Fruit fly (Drosophila melanogaster): ENCODE measurements around the gene RpL17.

The RpL17 gene

DNA sequence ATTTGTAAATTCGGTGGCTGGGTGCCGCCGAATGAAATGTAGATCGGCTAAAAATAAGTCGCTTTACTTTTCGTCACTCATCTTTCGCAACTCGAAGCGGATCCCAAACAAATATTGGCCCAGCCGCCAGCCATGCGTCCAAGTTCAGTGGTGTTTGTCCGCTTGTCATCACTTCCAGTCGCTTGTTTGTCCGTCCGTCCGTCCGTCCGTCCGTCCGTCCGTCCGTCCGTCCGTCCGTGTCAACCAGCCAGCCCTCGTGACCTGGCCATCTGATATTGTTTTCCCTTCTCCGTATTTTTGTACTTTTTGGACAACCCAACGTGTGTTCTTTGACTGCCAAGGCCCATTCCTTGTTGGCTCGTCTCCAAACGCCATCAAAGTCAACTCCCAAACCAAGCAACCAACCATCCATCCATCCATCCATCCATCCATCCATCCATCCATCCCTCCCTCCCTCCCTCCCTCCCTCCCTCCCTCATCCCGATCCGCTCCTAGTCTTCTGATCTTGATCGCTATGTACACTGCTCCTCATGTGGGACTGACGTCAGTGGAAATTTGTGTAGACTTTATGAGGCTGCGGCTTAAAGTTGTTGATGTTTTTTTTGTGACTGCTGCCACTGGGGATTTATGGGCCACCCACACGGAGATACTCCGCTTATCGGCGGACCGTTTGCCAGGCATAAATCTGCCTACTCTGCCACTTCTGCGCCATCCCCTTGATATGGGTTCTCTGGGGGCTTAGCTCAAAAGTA is 10.6 kb downstream of the RpL17 start:
- TF ChIP-seq CG9948 (tag; optimal IDR thresholded peaks at IDR 0.05) (no peak), Pif1A (GFP tag; optimal IDR thresholded peaks at IDR 0.05) (no peak), CG15710 (tag; optimal IDR thresholded peaks at IDR 0.05) (no peak), CG4496 (GFP tag; IDR thresholded peaks at IDR 0.05) (0 out of 3 replicates have a peak, but pooled peaks have one; percentile 27), rn (GFP tag; IDR thresholded peaks at IDR 0.05) (no peak)

DNA sequence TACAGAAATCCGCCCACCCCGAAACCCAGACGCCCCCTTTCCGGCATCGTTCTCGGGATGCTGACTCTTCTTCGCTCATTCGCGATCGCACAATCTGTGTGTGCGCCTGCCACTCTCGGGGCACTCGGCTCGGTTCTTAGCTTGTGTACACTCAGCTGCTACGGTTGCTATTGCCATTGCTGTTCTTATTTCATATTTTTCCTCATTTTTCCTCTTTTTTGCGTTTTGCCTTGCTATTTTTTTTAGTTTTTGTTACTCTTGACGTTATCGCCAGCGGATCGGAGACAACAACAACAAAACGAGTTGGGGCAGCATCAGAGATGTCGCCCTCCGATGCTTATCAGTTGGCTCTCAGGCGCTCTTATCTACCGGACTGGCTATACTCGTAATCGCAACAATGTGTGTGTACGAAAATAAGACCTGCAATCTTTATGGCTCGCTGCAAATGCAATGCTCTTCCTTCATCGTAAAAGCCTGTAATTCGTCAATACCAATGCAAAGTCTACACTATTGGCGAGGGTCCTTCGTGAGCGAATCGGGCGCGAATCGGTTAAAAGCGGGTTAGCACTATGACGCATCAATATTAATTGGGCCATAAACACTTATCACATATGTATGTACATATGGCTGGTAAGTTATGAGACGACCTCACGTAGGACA is 13.3 kb downstream of the RpL17 start:
- no peak for TF ChIP-seq EcR (GFP tag; optimal IDR thresholded peaks at IDR 0.05)
- TF ChIP-seq CG9948 (tag; optimal IDR thresholded peaks at IDR 0.05), result peak; percentile 25
- TF ChIP-seq D1 (tag; optimal IDR thresholded peaks at IDR 0.05), result no peak
- peak; percentile 70 for TF ChIP-seq CG13204 (GFP tag; optimal IDR thresholded peaks at IDR 0.05)
- no peak for TF ChIP-seq CG10348 (GFP tag; IDR thresholded peaks at IDR 0.05)
- TF ChIP-seq Pif1B (GFP tag; optimal IDR thresholded peaks at IDR 0.05), result peak; percentile 42
- peak; percentile 63 for TF ChIP-seq CG8301 (tag; optimal IDR thresholded peaks at IDR 0.05)
- peak; percentile 26 for TF ChIP-seq Pif1A (GFP tag; optimal IDR thresholded peaks at IDR 0.05)
- peak; percentile 91 for TF ChIP-seq CG12605 (GFP tag; IDR thresholded peaks at IDR 0.05)
- TF ChIP-seq CG4496 (GFP tag; IDR thresholded peaks at IDR 0.05), result peak; percentile 88
- TF ChIP-seq CG15710 (tag; optimal IDR thresholded peaks at IDR 0.05), result peak; percentile 47
- peak; percentile 42 for TF ChIP-seq CG34367 (tag; optimal IDR thresholded peaks at IDR 0.05)
- peak; percentile 81 for TF ChIP-seq Ets98B (GFP tag; IDR thresholded peaks at IDR 0.05)
- no peak for TF ChIP-seq Snoo (tag; optimal IDR thresholded peaks at IDR 0.05)
- peak; percentile 58; the same call in 1 of the 2 replicates for TF ChIP-seq CG32121 (GFP tag; IDR thresholded peaks at IDR 0.05)
- peak; percentile 52 for TF ChIP-seq CG17806 (tag; optimal IDR thresholded peaks at IDR 0.05)
- TF ChIP-seq fd96Ca (GFP tag; IDR thresholded peaks at IDR 0.05), result peak; percentile 87
- TF ChIP-seq gl (tag; optimal IDR thresholded peaks at IDR 0.05), result peak; percentile 78
- peak; percentile 74 for TF ChIP-seq CG14655 (GFP tag; optimal IDR thresholded peaks at IDR 0.05)
- TF ChIP-seq CG8159 (tag; optimal IDR thresholded peaks at IDR 0.05), result peak; percentile 57
- peak; percentile 51; the same call in 1 of the 2 replicates for TF ChIP-seq rn (GFP tag; IDR thresholded peaks at IDR 0.05)

dm6 chrX:6728597-6729158 is 15.4 kb downstream of the RpL17 start:
- TF ChIP-seq CG14655 (GFP tag; optimal IDR thresholded peaks at IDR 0.05), result no peak
- TF ChIP-seq gl (tag; optimal IDR thresholded peaks at IDR 0.05), result no peak
- peak; percentile 47 for TF ChIP-seq EcR (GFP tag; optimal IDR thresholded peaks at IDR 0.05)

DNA sequence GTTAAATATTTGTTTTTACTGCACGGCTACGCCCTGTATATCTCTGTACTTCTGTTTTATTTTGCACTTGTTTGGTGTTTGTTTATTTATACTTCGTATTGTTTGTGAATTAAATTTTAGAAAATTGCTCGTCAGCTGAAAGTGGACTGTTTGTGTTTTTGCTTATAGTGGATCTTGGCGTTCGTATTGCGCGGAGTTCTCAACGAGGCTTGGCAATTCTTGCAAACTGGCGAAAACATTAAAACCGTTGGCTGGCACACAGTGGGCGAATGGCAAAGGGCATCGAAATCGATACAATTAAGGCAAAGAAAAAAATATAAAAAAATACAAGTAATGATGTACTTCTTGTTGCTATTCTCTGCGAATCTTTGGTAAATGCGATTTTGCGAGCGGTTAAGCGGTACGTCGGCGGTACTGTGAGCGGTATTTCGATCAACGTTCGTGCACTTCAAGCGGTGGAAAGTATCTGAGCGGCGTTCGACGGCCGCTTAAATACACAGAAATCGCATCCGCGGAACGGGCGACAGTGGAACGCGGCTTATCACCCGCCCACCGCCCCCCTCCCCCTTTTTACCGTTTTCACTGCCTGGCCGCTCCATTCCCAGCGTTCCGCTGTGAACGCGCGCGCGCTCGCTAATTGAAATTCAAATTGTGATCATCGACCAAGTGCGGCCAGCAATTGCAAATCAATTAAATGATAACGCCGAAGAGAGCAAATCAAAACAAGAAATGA is 17.1 kb downstream of the RpL17 start:
- TF ChIP-seq CG4496 (GFP tag; IDR thresholded peaks at IDR 0.05), result 0 out of 3 replicates have a peak, but pooled peaks have one; percentile 34
- no peak for TF ChIP-seq CG8301 (tag; optimal IDR thresholded peaks at IDR 0.05)
- peak; percentile 72 for TF ChIP-seq CG13204 (GFP tag; optimal IDR thresholded peaks at IDR 0.05)

- TF ChIP-seq EcR (GFP tag; optimal IDR thresholded peaks at IDR 0.05) (no peak), CG32121 (GFP tag; IDR thresholded peaks at IDR 0.05) (no peak), CG8159 (tag; optimal IDR thresholded peaks at IDR 0.05) (no peak), rn (GFP tag; IDR thresholded peaks at IDR 0.05) (no peak), Ets98B (GFP tag; IDR thresholded peaks at IDR 0.05) (peak; percentile 40), CG10348 (GFP tag; IDR thresholded peaks at IDR 0.05) (no peak), CG15710 (tag; optimal IDR thresholded peaks at IDR 0.05) (no peak), gl (tag; optimal IDR thresholded peaks at IDR 0.05) (no peak), Pif1A (GFP tag; optimal IDR thresholded peaks at IDR 0.05) (no peak), CG17806 (tag; optimal IDR thresholded peaks at IDR 0.05) (no peak), CG8301 (tag; optimal IDR thresholded peaks at IDR 0.05) (peak; percentile 19), CG12605 (GFP tag; IDR thresholded peaks at IDR 0.05) (no peak), CG34367 (tag; optimal IDR thresholded peaks at IDR 0.05) (no peak), CG9948 (tag; optimal IDR thresholded peaks at IDR 0.05) (no peak), fd96Ca (GFP tag; IDR thresholded peaks at IDR 0.05) (no peak), Pif1B (GFP tag; optimal IDR thresholded peaks at IDR 0.05) (no peak), CG14655 (GFP tag; optimal IDR thresholded peaks at IDR 0.05) (peak; percentile 46), CG4496 (GFP tag; IDR thresholded peaks at IDR 0.05) (peak; percentile 43; the same call in 1 of the 3 replicates), Snoo (tag; optimal IDR thresholded peaks at IDR 0.05) (no peak), CG13204 (GFP tag; optimal IDR thresholded peaks at IDR 0.05) (no peak), D1 (tag; optimal IDR thresholded peaks at IDR 0.05) (no peak)
These were observed 19.0 kb downstream of the RpL17 start for dm6 chrX:6724904-6725505.

Data from whole organism, pupa.